Worm (Caenorhabditis elegans): ENCODE results near the gene msd-2.

msd-2 gene

DNA sequence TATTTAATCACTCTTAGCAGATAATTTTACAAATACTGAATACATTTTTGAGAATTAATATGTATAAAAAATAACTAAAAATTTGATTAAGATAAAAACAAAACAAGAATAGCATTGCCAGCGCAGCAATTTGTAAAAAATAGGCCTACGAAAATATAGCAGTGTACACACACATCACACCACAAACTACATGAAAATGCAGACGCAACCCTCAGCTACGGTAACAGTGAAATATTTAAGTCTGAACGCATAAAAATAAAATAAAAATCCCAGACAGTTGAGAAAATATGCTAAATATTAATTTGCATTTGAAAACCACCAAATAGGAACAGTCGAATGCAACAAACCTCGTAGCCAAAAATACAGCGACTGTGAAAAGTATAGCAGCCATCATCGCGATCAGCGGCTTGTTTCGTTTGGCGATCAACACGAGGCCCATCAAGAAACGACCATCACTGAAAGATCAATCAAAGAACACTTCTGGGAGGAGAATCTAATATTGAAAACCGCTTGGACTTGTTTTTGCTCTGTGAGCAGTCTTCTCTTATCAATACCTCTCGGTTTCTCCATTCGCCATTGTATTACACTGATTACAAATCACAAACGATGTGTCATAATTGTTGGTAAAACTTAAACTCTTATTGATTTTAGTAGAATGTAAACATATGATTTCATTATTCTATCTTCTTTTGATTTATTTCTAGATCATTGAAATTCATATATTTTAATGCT, 30.2 kb upstream of the msd-2 start, which contains the start of gene pyp-1:
TSS of gene pyp-1 (minus strand) at position 439 of the 732 bp plus-strand sequence.
- TF ChIP-seq rnt-1 (tag; optimal IDR thresholded peaks at IDR 0.05) = peak; percentile 12
- TF ChIP-seq aha-1 (tag; optimal IDR thresholded peaks at IDR 0.05) = no peak
- TF ChIP-seq nhr-19 (GFP tag; conservative IDR thresholded peaks at IDR 0.05) = peak; percentile 88
- peak; percentile 46 for TF ChIP-seq mep-1 (tag; optimal IDR thresholded peaks at IDR 0.05)
- no peak for TF ChIP-seq grh-1 (GFP tag; IDR thresholded peaks at IDR 0.05)
- TF ChIP-seq xbp-1 (tag; optimal IDR thresholded peaks at IDR 0.05) = peak; percentile 10
- TF ChIP-seq efl-1 (optimal IDR thresholded peaks at IDR 0.05) = no peak
- peak in 1 of 2 experiments; percentile 28 for TF ChIP-seq efl-1 (GFP tag; optimal IDR thresholded peaks at IDR 0.05 in 1 of 2)
- TF ChIP-seq dpl-1 (GFP tag; optimal IDR thresholded peaks at IDR 0.05) = peak in 1 of 3 experiments; percentile 41
- peak; percentile 45 for TF ChIP-seq nhr-71 (tag; optimal IDR thresholded peaks at IDR 0.05)
- TF ChIP-seq blmp-1 (tag; optimal IDR thresholded peaks at IDR 0.05) = peak; percentile 25
- peak; percentile 10 to 14 for TF ChIP-seq lin-35 (GFP tag; optimal IDR thresholded peaks at IDR 0.05)
- TF ChIP-seq unc-30 (tag; optimal IDR thresholded peaks at IDR 0.05) = no peak
- peak; percentile 78 for TF ChIP-seq F16B12.6 (tag; optimal IDR thresholded peaks at IDR 0.05)
- no peak for TF ChIP-seq fos-1 (tag; optimal IDR thresholded peaks at IDR 0.05)
- TF ChIP-seq nhr-85 (tag) = no peak
- TF ChIP-seq mdl-1 (tag; optimal IDR thresholded peaks at IDR 0.05) = peak in 1 of 2 experiments; percentile 28
- no peak for TF ChIP-seq ceh-82 (tag; optimal IDR thresholded peaks at IDR 0.05)
- no peak for TF ChIP-seq lin-39 (tag; optimal IDR thresholded peaks at IDR 0.05)
- TF ChIP-seq elt-2 (tag; optimal IDR thresholded peaks at IDR 0.05) = peak; percentile 20
- TF ChIP-seq pqm-1 (tag; optimal IDR thresholded peaks at IDR 0.05) = no peak
- TF ChIP-seq lir-3 (tag; optimal IDR thresholded peaks at IDR 0.05; ENCODE audit: poor library complexity) = no peak
- peak; percentile 22 for TF ChIP-seq nhr-47 (tag; optimal IDR thresholded peaks at IDR 0.05)
- TF ChIP-seq snu-23 (GFP tag; optimal IDR thresholded peaks at IDR 0.05) = peak; percentile 26
- TF ChIP-seq lsy-2 (tag; optimal IDR thresholded peaks at IDR 0.05) = peak; percentile 11 to 72

DNA sequence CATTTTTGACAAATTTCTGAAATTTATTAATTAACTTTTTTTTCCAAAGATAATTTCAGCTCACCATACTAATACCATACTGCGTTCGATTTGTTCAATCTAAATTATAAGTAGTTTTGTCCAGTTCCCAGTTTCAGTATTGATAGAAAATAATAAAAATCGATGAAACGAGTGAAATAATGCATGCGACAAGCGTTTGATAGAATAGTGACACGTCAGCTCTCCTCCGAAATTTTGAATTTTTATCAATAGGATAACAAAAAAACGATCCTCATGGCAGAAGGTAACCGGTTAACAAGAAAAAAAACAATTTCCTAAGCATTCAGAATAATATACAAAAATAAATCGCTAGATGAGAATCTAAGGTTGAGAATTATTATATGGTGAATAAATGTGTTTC, 27.1 kb upstream of the msd-2 start, which contains the start of gene C47E12.3:
TSS of gene C47E12.3 (minus strand) at position 101 of the 400 bp plus-strand sequence.
- no peak for TF ChIP-seq fkh-8 (tag; optimal IDR thresholded peaks at IDR 0.05)

DNA sequence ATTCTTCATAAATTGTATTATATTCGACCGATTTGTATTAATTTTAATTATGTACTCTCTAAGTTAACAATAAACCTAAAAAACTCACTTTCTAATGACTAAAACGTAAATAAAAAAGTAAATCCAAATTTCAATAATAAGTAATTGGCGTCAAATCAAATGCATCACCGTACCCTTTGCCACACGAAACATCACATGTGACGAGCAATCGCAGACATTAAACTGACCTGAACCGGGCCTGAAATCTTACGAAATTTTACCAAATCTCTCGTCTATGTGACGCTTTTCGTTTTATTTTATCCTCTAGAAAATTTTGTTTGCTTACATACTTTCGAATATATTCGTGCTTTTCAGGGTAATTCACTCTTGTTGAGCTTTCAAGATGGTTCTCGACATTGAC, 25.5 kb upstream of the msd-2 start, which contains the start of the genes C47E12.2 and sars-1:
TSS of gene C47E12.2 (minus strand) at position 131 of the 400 bp plus-strand sequence.
TSS of gene sars-1 (plus strand) at position 355 of the 400 bp plus-strand sequence.
- TF ChIP-seq skn-1 (tag; optimal IDR thresholded peaks at IDR 0.05) (peak; percentile 82), dsc-1 (tag; optimal IDR thresholded peaks at IDR 0.05) (no peak), efl-1 (optimal IDR thresholded peaks at IDR 0.05) (peak; percentile 37 to 44), efl-1 (GFP tag; optimal IDR thresholded peaks at IDR 0.05 in 1 of 2) (peak; percentile 27 to 94), pag-3 (tag; optimal IDR thresholded peaks at IDR 0.05; ENCODE audit: borderline replicate concordance, insufficient read depth) (no peak), dpl-1 (GFP tag; optimal IDR thresholded peaks at IDR 0.05) (peak in 2 of 3 experiments; percentile 11 to 46), nhr-47 (tag; optimal IDR thresholded peaks at IDR 0.05) (peak; percentile 22), lin-35 (GFP tag; optimal IDR thresholded peaks at IDR 0.05) (peak; percentile 31 to 47), lin-13 (GFP tag; optimal IDR thresholded peaks at IDR 0.05) (no peak), ceh-82 (tag; optimal IDR thresholded peaks at IDR 0.05) (peak in 1 of 3 experiments; percentile 24), nhr-71 (tag; optimal IDR thresholded peaks at IDR 0.05) (peak; percentile 9), snu-23 (GFP tag; optimal IDR thresholded peaks at IDR 0.05) (peak; percentile 37), F16B12.6 (tag; optimal IDR thresholded peaks at IDR 0.05) (peak; percentile 87), lsy-2 (tag; optimal IDR thresholded peaks at IDR 0.05) (peak; percentile 81 to 96), mdl-1 (tag; optimal IDR thresholded peaks at IDR 0.05) (peak in 1 of 2 experiments; percentile 12), zip-4 (GFP tag; optimal IDR thresholded peaks at IDR 0.05) (no peak), lin-15B (tag; optimal IDR thresholded peaks at IDR 0.05) (peak; percentile 20), lir-3 (tag; optimal IDR thresholded peaks at IDR 0.05; ENCODE audit: poor library complexity) (no peak), nhr-12 (tag; optimal IDR thresholded peaks at IDR 0.05) (no peak)

DNA sequence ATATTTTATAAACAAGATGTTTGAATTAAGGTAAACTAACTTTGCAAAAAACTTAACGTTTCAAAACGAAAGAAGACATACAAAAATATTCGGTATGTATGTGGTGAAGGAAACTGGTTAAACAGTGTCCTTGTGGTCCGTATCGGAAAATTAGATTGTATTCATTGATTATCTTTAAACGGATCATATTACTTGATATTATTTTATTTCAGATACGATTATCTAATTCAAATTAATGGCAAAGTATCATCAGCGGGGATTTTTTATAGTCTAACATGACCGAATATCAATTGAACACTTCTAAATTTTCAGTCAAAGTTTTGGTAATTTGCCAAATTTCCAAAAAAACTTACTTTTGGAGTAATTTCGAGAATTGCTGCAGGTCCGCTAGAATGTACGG, 22.1 kb upstream of the msd-2 start, which contains the start of gene C47E12.13:
TSS of gene C47E12.13 (minus strand) at position 101 of the 400 bp plus-strand sequence.
- TF ChIP-seq nhr-76 (tag; optimal IDR thresholded peaks at IDR 0.05) (no peak), mdl-1 (tag; optimal IDR thresholded peaks at IDR 0.05) (no peak), unc-130 (tag; optimal IDR thresholded peaks at IDR 0.05) (no peak), nhr-71 (tag; optimal IDR thresholded peaks at IDR 0.05) (no peak), pqm-1 (tag; optimal IDR thresholded peaks at IDR 0.05) (no peak), ztf-11 (tag; optimal IDR thresholded peaks at IDR 0.05) (no peak), sox-4 (tag; optimal IDR thresholded peaks at IDR 0.05) (no peak), rnt-1 (tag; optimal IDR thresholded peaks at IDR 0.05) (no peak), unc-30 (tag; optimal IDR thresholded peaks at IDR 0.05) (no peak), unc-86 (tag; optimal IDR thresholded peaks at IDR 0.05) (no peak), irx-1 (tag; optimal IDR thresholded peaks at IDR 0.05) (no peak), nhr-90 (tag; optimal IDR thresholded peaks at IDR 0.05; ENCODE audit: poor library complexity) (no peak), unc-98 (GFP tag; IDR thresholded peaks at IDR 0.05) (no peak), nhr-28 (tag; optimal IDR thresholded peaks at IDR 0.05) (no peak), ceh-82 (tag; optimal IDR thresholded peaks at IDR 0.05) (no peak), lin-14 (GFP tag; optimal IDR thresholded peaks at IDR 0.05) (no peak), aha-1 (tag; optimal IDR thresholded peaks at IDR 0.05) (no peak)

All from whole organism, L1 larva.